1 fruit fly cellular context compared by ENCODE assay signal in genomic region chr3L:12077348-12077747, dm6.
TF ChIP-seq lines count a peak whose summit lies in the region.

No protein-coding gene starts in this region.

TF ChIP-seq in whole organism, embryonic, 481 proteins besides CTCF, POLR2A, EP300 and RAD21 (continued from another document and continues in another):
- peak; percentile 62 for TF ChIP-seq CG1602 (GFP tag; optimal IDR thresholded peaks at IDR 0.05; lab: Kevin White, UChicago)
- TF ChIP-seq pfk (GFP tag; optimal IDR thresholded peaks at IDR 0.05; lab: Kevin White, UChicago), result no peak
- TF ChIP-seq CrebB (tag; optimal IDR thresholded peaks at IDR 0.05; lab: Kevin White, UChicago), result no peak
- TF ChIP-seq CG10431 (GFP tag; optimal IDR thresholded peaks at IDR 0.05; lab: Kevin White, UChicago), result no peak
- TF ChIP-seq TFAM (GFP tag; optimal IDR thresholded peaks at IDR 0.05; lab: Kevin White, UChicago), result peak; percentile 5
- TF ChIP-seq CG11247 (GFP tag; IDR thresholded peaks at IDR 0.05; lab: Robert Waterston, UW), result no peak
- TF ChIP-seq nerfin-2 (GFP tag; IDR thresholded peaks at IDR 0.05; lab: Robert Waterston, UW; ENCODE audit: partially characterized antibody), result no peak
- no peak for TF ChIP-seq CG3995 (GFP tag; optimal IDR thresholded peaks at IDR 0.05; lab: Kevin White, UChicago)
- TF ChIP-seq CG12071 (GFP tag; optimal IDR thresholded peaks at IDR 0.05; lab: Kevin White, UChicago), result no peak
- TF ChIP-seq CG12769 (tag; optimal IDR thresholded peaks at IDR 0.05; lab: Kevin White, UChicago), result no peak
- peak; percentile 57 for TF ChIP-seq Atf-2 (GFP tag; optimal IDR thresholded peaks at IDR 0.05; lab: Kevin White, UChicago)
- TF ChIP-seq ase (GFP tag; IDR thresholded peaks at IDR 0.05; lab: Robert Waterston, UW), result no peak
- TF ChIP-seq Fer1 (GFP tag; optimal IDR thresholded peaks at IDR 0.05; lab: Kevin White, UChicago), result no peak
- TF ChIP-seq CHES-1-like (GFP tag; optimal IDR thresholded peaks at IDR 0.05; lab: Kevin White, UChicago), result peak; percentile 20
- TF ChIP-seq CG43689 (GFP tag; IDR thresholded peaks at IDR 0.05; lab: Robert Waterston, UW), result no peak
- TF ChIP-seq CG2889 (GFP tag; IDR thresholded peaks at IDR 0.05; lab: Robert Waterston, UW), result no peak
- no peak for TF ChIP-seq CG11085 (GFP tag; IDR thresholded peaks at IDR 0.05; lab: Robert Waterston, UW)
- no peak for TF ChIP-seq YL-1 (GFP tag; optimal IDR thresholded peaks at IDR 0.05; lab: Kevin White, UChicago)
- peak; percentile 60; the same call in 1 of the 2 replicates for TF ChIP-seq esg (GFP tag; conservative IDR thresholded peaks at IDR 0.05; lab: Robert Waterston, UW)
- no peak for TF ChIP-seq rib (GFP tag; IDR thresholded peaks at IDR 0.05; lab: Robert Waterston, UW)
- no peak for TF ChIP-seq CG16779 (GFP tag; IDR thresholded peaks at IDR 0.05; lab: Robert Waterston, UW)
- TF ChIP-seq Hr51 (GFP tag; optimal IDR thresholded peaks at IDR 0.05; lab: Kevin White, UChicago), result peak; percentile 14 to 70
- TF ChIP-seq CG9727 (GFP tag; optimal IDR thresholded peaks at IDR 0.05; lab: Kevin White, UChicago), result peak; percentile 90
- no peak for TF ChIP-seq zfh2 (GFP tag; optimal IDR thresholded peaks at IDR 0.05; lab: Kevin White, UChicago)
- no peak for TF ChIP-seq cas (GFP tag; IDR thresholded peaks at IDR 0.05; lab: Robert Waterston, UW)
- TF ChIP-seq CG9817 (tag; optimal IDR thresholded peaks at IDR 0.05; lab: Kevin White, UChicago), result no peak
- TF ChIP-seq Xbp1 (GFP tag; optimal IDR thresholded peaks at IDR 0.05; lab: Kevin White, UChicago), result peak; percentile 75
- TF ChIP-seq mam (GFP tag; optimal IDR thresholded peaks at IDR 0.05; lab: Kevin White, UChicago), result peak; percentile 15
- no peak for TF ChIP-seq Hey (tag; optimal IDR thresholded peaks at IDR 0.05; lab: Kevin White, UChicago)
- TF ChIP-seq MESR4 (GFP tag; optimal IDR thresholded peaks at IDR 0.05; lab: Kevin White, UChicago), result no peak
- peak; percentile 89 for TF ChIP-seq CG15696 (tag; optimal IDR thresholded peaks at IDR 0.05; lab: Kevin White, UChicago)
- TF ChIP-seq Poxn (GFP tag; IDR thresholded peaks at IDR 0.05; lab: Robert Waterston, UW), result no peak
- peak; percentile 1 for TF ChIP-seq Dad (GFP tag; optimal IDR thresholded peaks at IDR 0.05; lab: Kevin White, UChicago)
- TF ChIP-seq NC2α (GFP tag; optimal IDR thresholded peaks at IDR 0.05; lab: Kevin White, UChicago), result peak; percentile 4
- TF ChIP-seq CG9932 (GFP tag; IDR thresholded peaks at IDR 0.05; lab: Robert Waterston, UW), result no peak
- 0 out of 3 replicates have a peak, but pooled peaks have one; percentile 39 for TF ChIP-seq gce (GFP tag; IDR thresholded peaks at IDR 0.05; lab: Robert Waterston, UW)
- no peak for TF ChIP-seq CG7745 (tag; optimal IDR thresholded peaks at IDR 0.05; lab: Kevin White, UChicago)
- no peak for TF ChIP-seq prd (optimal IDR thresholded peaks at IDR 0.05; lab: Kevin White, UChicago)
- TF ChIP-seq prd (GFP tag; IDR thresholded peaks at IDR 0.05; lab: Robert Waterston, UW), result peak; percentile 79; the same call in 2 of the 3 replicates
- no peak for TF ChIP-seq sug (tag; optimal IDR thresholded peaks at IDR 0.05; lab: Kevin White, UChicago)
- TF ChIP-seq CG5953 (GFP tag; IDR thresholded peaks at IDR 0.05; lab: Robert Waterston, UW), result peak; percentile 60; the same call in 1 of the 2 replicates
- no peak for TF ChIP-seq stc (GFP tag; IDR thresholded peaks at IDR 0.05; lab: Robert Waterston, UW)
- peak; percentile 83 for TF ChIP-seq CG17829 (tag; optimal IDR thresholded peaks at IDR 0.05; lab: Kevin White, UChicago)
- TF ChIP-seq Elba2 (GFP tag; optimal IDR thresholded peaks at IDR 0.05; lab: Kevin White, UChicago), result no peak
- TF ChIP-seq sens (GFP tag; lab: Kevin White, UChicago), result peak; percentile 94
- TF ChIP-seq CG32772 (GFP tag; IDR thresholded peaks at IDR 0.05; lab: Robert Waterston, UW), result peak; percentile 62
- peak; percentile 34 for TF ChIP-seq lilli (GFP tag; optimal IDR thresholded peaks at IDR 0.05; lab: Kevin White, UChicago)
- no peak for TF ChIP-seq ERR (GFP tag; optimal IDR thresholded peaks at IDR 0.05; lab: Kevin White, UChicago)
- peak; percentile 32 for TF ChIP-seq CG18476 (GFP tag; optimal IDR thresholded peaks at IDR 0.05; lab: Kevin White, UChicago)
- no peak for TF ChIP-seq Doc2 (GFP tag; IDR thresholded peaks at IDR 0.05; lab: Robert Waterston, UW)
- peak; percentile 47 for TF ChIP-seq cato (GFP tag; optimal IDR thresholded peaks at IDR 0.05; lab: Kevin White, UChicago; ENCODE audit: borderline replicate concordance)
- no peak for TF ChIP-seq grn (GFP tag; optimal IDR thresholded peaks at IDR 0.05; lab: Kevin White, UChicago)
- no peak for TF ChIP-seq Gsc (GFP tag; IDR thresholded peaks at IDR 0.05; lab: Robert Waterston, UW)
- TF ChIP-seq HHEX (GFP tag; optimal IDR thresholded peaks at IDR 0.05; lab: Kevin White, UChicago), result peak; percentile 48
- peak; percentile 5 for TF ChIP-seq CG6683 (GFP tag; optimal IDR thresholded peaks at IDR 0.05; lab: Kevin White, UChicago)
- peak; percentile 66 for TF ChIP-seq tin (GFP tag; optimal IDR thresholded peaks at IDR 0.05; lab: Kevin White, UChicago)
- TF ChIP-seq D19B (GFP tag; optimal IDR thresholded peaks at IDR 0.05; lab: Kevin White, UChicago), result no peak
- no peak for TF ChIP-seq cad (GFP tag; optimal IDR thresholded peaks at IDR 0.05; lab: Kevin White, UChicago)
- TF ChIP-seq CG17385 (GFP tag; optimal IDR thresholded peaks at IDR 0.05; lab: Kevin White, UChicago), result peak; percentile 59
- TF ChIP-seq CG13424 (tag; optimal IDR thresholded peaks at IDR 0.05; lab: Kevin White, UChicago), result peak; percentile 47
- TF ChIP-seq klu (GFP tag; IDR thresholded peaks at IDR 0.05; lab: Robert Waterston, UW), result no peak
- TF ChIP-seq CG8388 (GFP tag; optimal IDR thresholded peaks at IDR 0.05; lab: Kevin White, UChicago), result peak; percentile 58
- no peak for TF ChIP-seq pzg (GFP tag; optimal IDR thresholded peaks at IDR 0.05; lab: Kevin White, UChicago)
- TF ChIP-seq Adf1 (GFP tag; IDR thresholded peaks at IDR 0.05; lab: Robert Waterston, UW), result no peak
- TF ChIP-seq CG34422 (GFP tag; IDR thresholded peaks at IDR 0.05; lab: Robert Waterston, UW), result peak; percentile 47; the same call in 1 of the 3 replicates
- peak; percentile 55 for TF ChIP-seq lmd (GFP tag; IDR thresholded peaks at IDR 0.05; lab: Robert Waterston, UW)
- TF ChIP-seq CG3726 (GFP tag; IDR thresholded peaks at IDR 0.05; lab: Robert Waterston, UW), result peak; percentile 58; the same call in 1 of the 3 replicates
- no peak for TF ChIP-seq Hand (GFP tag; optimal IDR thresholded peaks at IDR 0.05; lab: Kevin White, UChicago)
- TF ChIP-seq CkIIα-i1 (GFP tag; IDR thresholded peaks at IDR 0.05; lab: Robert Waterston, UW), result no peak
- no peak for TF ChIP-seq jigr1 (GFP tag; IDR thresholded peaks at IDR 0.05; lab: Robert Waterston, UW)
- TF ChIP-seq da (GFP tag; optimal IDR thresholded peaks at IDR 0.05; lab: Kevin White, UChicago), result peak; percentile 16
- TF ChIP-seq sisA (GFP tag; IDR thresholded peaks at IDR 0.05; lab: Robert Waterston, UW), result peak; percentile 74
- TF ChIP-seq Sry-β (GFP tag; optimal IDR thresholded peaks at IDR 0.05; lab: Kevin White, UChicago), result no peak
- peak; percentile 54 for TF ChIP-seq Camta (GFP tag; optimal IDR thresholded peaks at IDR 0.05; lab: Kevin White, UChicago)
- peak; percentile 61; the same call in 1 of the 2 replicates for TF ChIP-seq ranshi (GFP tag; IDR thresholded peaks at IDR 0.05; lab: Robert Waterston, UW)
- no peak for TF ChIP-seq BtbVII (GFP tag; optimal IDR thresholded peaks at IDR 0.05; lab: Kevin White, UChicago)
- TF ChIP-seq eyg (GFP tag; optimal IDR thresholded peaks at IDR 0.05; lab: Kevin White, UChicago), result no peak
- peak; percentile 43; the same call in 1 of the 2 replicates for TF ChIP-seq H2.0 (GFP tag; IDR thresholded peaks at IDR 0.05; lab: Robert Waterston, UW)
- TF ChIP-seq CG7987 (GFP tag; optimal IDR thresholded peaks at IDR 0.05; lab: Kevin White, UChicago), result no peak
- TF ChIP-seq jumu (GFP tag; optimal IDR thresholded peaks at IDR 0.05; lab: Kevin White, UChicago), result no peak
- TF ChIP-seq sc (optimal IDR thresholded peaks at IDR 0.05; lab: Kevin White, UChicago), result no peak
- peak; percentile 54 for TF ChIP-seq sc (GFP tag; optimal IDR thresholded peaks at IDR 0.05; lab: Kevin White, UChicago)
- no peak for TF ChIP-seq CG11560 (tag; IDR thresholded peaks at IDR 0.05; lab: Robert Waterston, UW)
- no peak for TF ChIP-seq h (optimal IDR thresholded peaks at IDR 0.05; lab: Kevin White, UChicago)
- TF ChIP-seq fu2 (GFP tag; optimal IDR thresholded peaks at IDR 0.05; lab: Kevin White, UChicago), result no peak
- TF ChIP-seq Dek (tag; optimal IDR thresholded peaks at IDR 0.05; lab: Kevin White, UChicago), result no peak
- TF ChIP-seq Mad (GFP tag; optimal IDR thresholded peaks at IDR 0.05; lab: Kevin White, UChicago), result peak; percentile 51
- no peak for TF ChIP-seq CG30020 (tag; optimal IDR thresholded peaks at IDR 0.05; lab: Kevin White, UChicago)
- TF ChIP-seq Atf3 (GFP tag; optimal IDR thresholded peaks at IDR 0.05; lab: Kevin White, UChicago), result no peak
- peak; percentile 10 for TF ChIP-seq HLH54F (GFP tag; optimal IDR thresholded peaks at IDR 0.05; lab: Kevin White, UChicago)
- no peak for TF ChIP-seq CG1832 (GFP tag; optimal IDR thresholded peaks at IDR 0.05; lab: Kevin White, UChicago)
- no peak for TF ChIP-seq CG10565 (GFP tag; optimal IDR thresholded peaks at IDR 0.05; lab: Kevin White, UChicago)
- no peak for TF ChIP-seq Aef1 (GFP tag; IDR thresholded peaks at IDR 0.05; lab: Robert Waterston, UW)
- TF ChIP-seq CG7271 (tag; optimal IDR thresholded peaks at IDR 0.05; lab: Kevin White, UChicago), result no peak
- TF ChIP-seq Oli (tag; optimal IDR thresholded peaks at IDR 0.05; lab: Kevin White, UChicago), result peak; percentile 65
- peak; percentile 51 for TF ChIP-seq wor (GFP tag; IDR thresholded peaks at IDR 0.05; lab: Robert Waterston, UW)
- no peak for TF ChIP-seq ttk (GFP tag; IDR thresholded peaks at IDR 0.05; lab: Robert Waterston, UW)
- TF ChIP-seq org-1 (GFP tag; optimal IDR thresholded peaks at IDR 0.05; lab: Kevin White, UChicago), result peak; percentile 6
- TF ChIP-seq br (optimal IDR thresholded peaks at IDR 0.05; lab: Kevin White, UChicago), result no peak
- no peak for TF ChIP-seq HmgD (GFP tag; optimal IDR thresholded peaks at IDR 0.05; lab: Kevin White, UChicago)
- peak; percentile 86 for TF ChIP-seq Drgx (GFP tag; IDR thresholded peaks at IDR 0.05; lab: Robert Waterston, UW)
- TF ChIP-seq CG4820 (GFP tag; optimal IDR thresholded peaks at IDR 0.05; lab: Kevin White, UChicago), result peak; percentile 68
- no peak for TF ChIP-seq CG13296 (GFP tag; optimal IDR thresholded peaks at IDR 0.05; lab: Kevin White, UChicago)
- peak; percentile 47 for TF ChIP-seq CG15601 (tag; optimal IDR thresholded peaks at IDR 0.05; lab: Kevin White, UChicago)
- peak; percentile 48 for TF ChIP-seq CG3407 (GFP tag; optimal IDR thresholded peaks at IDR 0.05; lab: Kevin White, UChicago)
- TF ChIP-seq Dp (GFP tag; optimal IDR thresholded peaks at IDR 0.05; lab: Kevin White, UChicago), result no peak
- TF ChIP-seq Ravus (GFP tag; IDR thresholded peaks at IDR 0.05; lab: Robert Waterston, UW), result no peak
- no peak for TF ChIP-seq vfl (GFP tag; optimal IDR thresholded peaks at IDR 0.05; lab: Kevin White, UChicago)
- TF ChIP-seq ind (GFP tag; optimal IDR thresholded peaks at IDR 0.05; lab: Kevin White, UChicago), result peak; percentile 31
- TF ChIP-seq CG17359 (tag; optimal IDR thresholded peaks at IDR 0.05; lab: Kevin White, UChicago), result peak; percentile 67
- peak; percentile 15 for TF ChIP-seq stwl (tag; optimal IDR thresholded peaks at IDR 0.05; lab: Kevin White, UChicago)
- TF ChIP-seq CG10366 (GFP tag; IDR thresholded peaks at IDR 0.05; lab: Robert Waterston, UW), result peak; percentile 66
- peak; percentile 88 for TF ChIP-seq dmrt11E (tag; optimal IDR thresholded peaks at IDR 0.05; lab: Kevin White, UChicago)
- TF ChIP-seq CG8359 (GFP tag; optimal IDR thresholded peaks at IDR 0.05; lab: Kevin White, UChicago; ENCODE audit: borderline replicate concordance), result peak; percentile 37
- peak; percentile 62 for TF ChIP-seq Hsf (GFP tag; optimal IDR thresholded peaks at IDR 0.05; lab: Kevin White, UChicago)
- no peak for TF ChIP-seq maf-S (GFP tag; optimal IDR thresholded peaks at IDR 0.05; lab: Kevin White, UChicago)
- peak; percentile 46 for TF ChIP-seq Lhr (GFP tag; optimal IDR thresholded peaks at IDR 0.05; lab: Kevin White, UChicago)
- TF ChIP-seq Spps (tag; optimal IDR thresholded peaks at IDR 0.05; lab: Kevin White, UChicago), result peak; percentile 3
- 0 out of 3 replicates have a peak, but pooled peaks have one; percentile 43 for TF ChIP-seq H15 (GFP tag; IDR thresholded peaks at IDR 0.05; lab: Robert Waterston, UW)
- TF ChIP-seq CG10147 (GFP tag; optimal IDR thresholded peaks at IDR 0.05; lab: Kevin White, UChicago), result peak; percentile 37
- TF ChIP-seq her (GFP tag; optimal IDR thresholded peaks at IDR 0.05; lab: Kevin White, UChicago), result no peak
- TF ChIP-seq Nf-YC (tag; optimal IDR thresholded peaks at IDR 0.05; lab: Kevin White, UChicago), result no peak
- TF ChIP-seq ash1 (GFP tag; optimal IDR thresholded peaks at IDR 0.05; lab: Kevin White, UChicago), result no peak
- TF ChIP-seq Ets97D (GFP tag; optimal IDR thresholded peaks at IDR 0.05; lab: Kevin White, UChicago), result no peak
- TF ChIP-seq CG14441 (GFP tag; IDR thresholded peaks at IDR 0.05; lab: Robert Waterston, UW), result peak; percentile 49; the same call in 1 of the 2 replicates
- TF ChIP-seq bcd (GFP tag; optimal IDR thresholded peaks at IDR 0.05; lab: Kevin White, UChicago), result peak; percentile 56
- TF ChIP-seq CG2129 (GFP tag; IDR thresholded peaks at IDR 0.05; lab: Robert Waterston, UW; ENCODE audit: partially characterized antibody), result no peak
- TF ChIP-seq fru (optimal IDR thresholded peaks at IDR 0.05; lab: Kevin White, UChicago), result no peak
- peak; percentile 61 for TF ChIP-seq dmrt99B (tag; optimal IDR thresholded peaks at IDR 0.05; lab: Kevin White, UChicago)
- no peak for TF ChIP-seq CG6791 (GFP tag; IDR thresholded peaks at IDR 0.05; lab: Robert Waterston, UW; ENCODE audit: partially characterized antibody)
- TF ChIP-seq CG18011 (GFP tag; optimal IDR thresholded peaks at IDR 0.05; lab: Kevin White, UChicago), result no peak
- peak; percentile 88 for TF ChIP-seq ci (GFP tag; IDR thresholded peaks at IDR 0.05; lab: Robert Waterston, UW)
- TF ChIP-seq CG8765 (GFP tag; IDR thresholded peaks at IDR 0.05; lab: Robert Waterston, UW), result peak; percentile 74
- TF ChIP-seq CG31224 (GFP tag; IDR thresholded peaks at IDR 0.05; lab: Robert Waterston, UW), result peak; percentile 44; the same call in 1 of the 2 replicates
- TF ChIP-seq ATbp (GFP tag; optimal IDR thresholded peaks at IDR 0.05; lab: Kevin White, UChicago), result peak; percentile 14
- peak; percentile 29 for TF ChIP-seq odd (GFP tag; optimal IDR thresholded peaks at IDR 0.05; lab: Kevin White, UChicago)
